Fruit fly (Drosophila melanogaster) whole organism, embryonic: Measurements from ENCODE around the gene Gfat2.

ENCODE experiments used
- Bteb2 ChIP-seq: fragments of 200-800 bp; sonication (Bioruptor generic); optimal IDR thresholded peaks from 2 replicates; lab custom pipeline; 2016; ENCODE audit warnings: missing biosample characterization, missing genetic modification characterization
- CG10274 ChIP-seq: fragments of 200-800 bp; sonication (Bioruptor generic); optimal IDR thresholded peaks from 3 replicates; lab custom pipeline; 2017; ENCODE audit warnings: missing biosample characterization, mild to moderate bottlenecking, missing genetic modification characterization
- CG11093 ChIP-seq: fragments of 200-800 bp; sonication (Bioruptor generic); IDR thresholded peaks from 3 replicates; pipeline ENCODE4 v1.3.6; 2022; ENCODE audit warnings: missing biosample characterization, missing genetic modification characterization
- CG12659 ChIP-seq: fragments of 200-800 bp; sonication (Bioruptor generic); optimal IDR thresholded peaks from 3 replicates; lab custom pipeline; 2017; ENCODE audit warnings: mild to moderate bottlenecking, missing biosample characterization, missing genetic modification reagents, missing genetic modification characterization
- CG12744 ChIP-seq: fragments of 200-800 bp; sonication (Bioruptor generic); optimal IDR thresholded peaks from 2 replicates; lab custom pipeline; 2016; ENCODE audit warnings: missing biosample characterization, missing genetic modification characterization
- CG14710 ChIP-seq: fragments of 200-800 bp; sonication (Bioruptor generic); optimal IDR thresholded peaks from 3 replicates; lab custom pipeline; 2019; ENCODE audit warnings: missing biosample characterization, mild to moderate bottlenecking, missing genetic modification characterization, moderate library complexity
- CG15269 ChIP-seq: fragments of 200-800 bp; sonication (Bioruptor generic); optimal IDR thresholded peaks from 2 replicates; lab custom pipeline; 2018; ENCODE audit warnings: missing biosample characterization, mild to moderate bottlenecking, missing genetic modification characterization, moderate library complexity
- CG15601 ChIP-seq: fragments of 200-800 bp; sonication (Bioruptor generic); optimal IDR thresholded peaks from 3 replicates; lab custom pipeline; 2019; ENCODE audit warnings: missing biosample characterization, mild to moderate bottlenecking, missing genetic modification characterization, moderate library complexity
- CG16863 ChIP-seq: fragments of 200-800 bp; sonication (Bioruptor generic); optimal IDR thresholded peaks from 3 replicates; lab custom pipeline; 2016; ENCODE audit warnings: missing biosample characterization, missing genetic modification characterization
- CG17328 ChIP-seq: fragments of 200-800 bp; sonication (Bioruptor generic); IDR thresholded peaks from 2 replicates; pipeline ENCODE4 v1.3.6; 2022; ENCODE audit warnings: missing biosample characterization, missing genetic modification characterization
- CG3281 ChIP-seq: fragments of 200-800 bp; sonication (Bioruptor generic); optimal IDR thresholded peaks from 3 replicates; lab custom pipeline; 2017; ENCODE audit warnings: missing biosample characterization, mild to moderate bottlenecking, missing genetic modification characterization
- CG33557 ChIP-seq: fragments of 200-800 bp; sonication (Bioruptor generic); optimal IDR thresholded peaks from 2 replicates; lab custom pipeline; 2019; ENCODE audit warnings: missing biosample characterization, mild to moderate bottlenecking, missing genetic modification characterization, moderate library complexity
- CG34422 ChIP-seq: fragments of 200-800 bp; sonication (Bioruptor generic); IDR thresholded peaks from 3 replicates; pipeline ENCODE4 v1.3.6; 2022; ENCODE audit warnings: missing biosample characterization, missing genetic modification characterization
- CG7357 ChIP-seq: fragments of 200-800 bp; sonication (Bioruptor generic); IDR thresholded peaks from 3 replicates; pipeline ENCODE4 v1.3.6; 2022; ENCODE audit warnings: missing biosample characterization, missing genetic modification characterization
- CG8290 ChIP-seq, 3 experiments: fragments of 200-800 bp; sonication (Bioruptor generic); optimal IDR thresholded peaks; 2 replicates each; lab custom pipeline; 2016 to 2019; ENCODE audit warnings: missing biosample characterization in 3 of 3, missing genetic modification characterization in 3 of 3, mild to moderate bottlenecking in 2 of 3, moderate library complexity in 1 of 3
- CG8359 ChIP-seq: fragments of 200-800 bp; sonication (Bioruptor generic); optimal IDR thresholded peaks from 2 replicates; lab custom pipeline; 2017; ENCODE audit warnings: missing biosample characterization, mild to moderate bottlenecking, missing genetic modification characterization, borderline replicate concordance
- CHES-1-like ChIP-seq: fragments of 200-800 bp; sonication (Bioruptor generic); optimal IDR thresholded peaks from 2 replicates; lab custom pipeline; 2016; ENCODE audit warnings: missing biosample characterization, missing genetic modification characterization
- D19B ChIP-seq: fragments of 200-800 bp; sonication (Bioruptor generic); optimal IDR thresholded peaks from 2 replicates; lab custom pipeline; 2017; ENCODE audit warnings: missing biosample characterization, mild to moderate bottlenecking, missing genetic modification characterization
- Eip74EF ChIP-seq, 2 experiments: fragments of 200-800 bp in 1 of 2; fragments of >200 bp in 1 of 2; sonication (Bioruptor generic) in 1 of 2; optimal IDR thresholded peaks; 2 replicates each; lab custom pipeline; 2017 to 2019; ENCODE audit warnings: missing biosample characterization in 2 of 2, missing genetic modification characterization in 2 of 2, mild to moderate bottlenecking in 1 of 2, moderate library complexity in 1 of 2
- Elba2 ChIP-seq: fragments of 200-800 bp; sonication (Bioruptor generic); optimal IDR thresholded peaks from 3 replicates; lab custom pipeline; 2016; ENCODE audit warnings: missing biosample characterization, missing genetic modification characterization
- GATAe ChIP-seq: fragments of 200-800 bp; sonication (Bioruptor generic); conservative IDR thresholded peaks from 2 replicates; pipeline ENCODE4 v1.3.6; 2022; ENCODE audit warnings: missing biosample characterization, missing genetic modification characterization
- Gug ChIP-seq: fragments of 200-800 bp; sonication (Bioruptor generic); IDR thresholded peaks from 4 replicates; pipeline ENCODE4 v1.3.6; 2022; ENCODE audit warnings: missing biosample characterization, missing genetic modification characterization
- HLH3B ChIP-seq: fragments of 200-800 bp; sonication (Bioruptor generic); IDR thresholded peaks from 2 replicates; pipeline ENCODE4 v1.3.6; 2022; ENCODE audit warnings: missing biosample characterization, missing genetic modification characterization
- HLH4C ChIP-seq: fragments of 200-800 bp; sonication (Bioruptor generic); IDR thresholded peaks from 3 replicates; pipeline ENCODE4 v1.3.6; 2022; ENCODE audit warnings: missing biosample characterization, missing genetic modification characterization; ENCODE audit not compliant: partially characterized antibody
- HmgD ChIP-seq: fragments of 200-800 bp; sonication (Bioruptor generic); optimal IDR thresholded peaks from 3 replicates; lab custom pipeline; 2016; ENCODE audit warnings: missing biosample characterization, missing genetic modification characterization
- Hmx ChIP-seq: fragments of 200-800 bp; sonication (Bioruptor generic); optimal IDR thresholded peaks from 2 replicates; lab custom pipeline; 2016; ENCODE audit warnings: missing biosample characterization, missing genetic modification characterization
- Lpt ChIP-seq: fragments of >200 bp; optimal IDR thresholded peaks from 2 replicates; lab custom pipeline; 2018; ENCODE audit warnings: missing biosample characterization, missing genetic modification characterization
- MTF-1 ChIP-seq: fragments of 200-800 bp; sonication (Bioruptor generic); optimal IDR thresholded peaks from 2 replicates; lab custom pipeline; 2018; ENCODE audit warnings: missing biosample characterization, mild to moderate bottlenecking, missing genetic modification characterization, borderline replicate concordance
- NfI ChIP-seq: fragments of 200-800 bp; sonication (Bioruptor generic); optimal IDR thresholded peaks from 3 replicates; lab custom pipeline; 2018; ENCODE audit warnings: missing biosample characterization, mild to moderate bottlenecking, missing genetic modification characterization, moderate library complexity
- ab ChIP-seq: fragments of 200-800 bp; sonication (Bioruptor generic); optimal IDR thresholded peaks from 2 replicates; lab custom pipeline; 2016; ENCODE audit warnings: missing biosample characterization, missing genetic modification characterization
- fu2 ChIP-seq: fragments of 200-800 bp; sonication (Bioruptor generic); optimal IDR thresholded peaks from 2 replicates; lab custom pipeline; 2016; ENCODE audit warnings: missing biosample characterization, missing genetic modification characterization
- gce ChIP-seq: fragments of 200-800 bp; sonication (Bioruptor generic); IDR thresholded peaks from 3 replicates; pipeline ENCODE4 v1.3.6; 2022; ENCODE audit warnings: missing biosample characterization, missing genetic modification characterization
- gt ChIP-seq: fragments of 200-800 bp; sonication (Bioruptor generic); IDR thresholded peaks from 2 replicates; pipeline ENCODE4 v1.3.6; 2022; ENCODE audit warnings: missing biosample characterization, missing genetic modification characterization
- jigr1 ChIP-seq: fragments of 200-800 bp; sonication (Bioruptor generic); IDR thresholded peaks from 3 replicates; pipeline ENCODE4 v1.3.6; 2022; ENCODE audit warnings: missing biosample characterization, missing genetic modification characterization
- lab ChIP-seq: fragments of 200-800 bp; sonication (Bioruptor generic); optimal IDR thresholded peaks from 3 replicates; lab custom pipeline; 2017; ENCODE audit warnings: missing biosample characterization, missing genetic modification characterization, mild to moderate bottlenecking, moderate library complexity, missing genetic modification reagents
- lmd ChIP-seq: fragments of 200-800 bp; sonication (Bioruptor generic); IDR thresholded peaks from 2 replicates; pipeline ENCODE4 v1.3.6; 2022; ENCODE audit warnings: missing biosample characterization, missing genetic modification characterization
- mam ChIP-seq: fragments of 200-800 bp; sonication (Bioruptor generic); optimal IDR thresholded peaks from 3 replicates; lab custom pipeline; 2016; ENCODE audit warnings: missing biosample characterization, missing genetic modification characterization
- nerfin-2 ChIP-seq: fragments of 200-800 bp; sonication (Bioruptor generic); IDR thresholded peaks from 2 replicates; pipeline ENCODE4 v1.3.6; 2022; ENCODE audit warnings: missing biosample characterization, missing genetic modification characterization; ENCODE audit not compliant: partially characterized antibody
- org-1 ChIP-seq: fragments of 200-800 bp; sonication (Bioruptor generic); optimal IDR thresholded peaks from 2 replicates; lab custom pipeline; 2017; ENCODE audit warnings: missing biosample characterization, missing genetic modification characterization
- pnt ChIP-seq: fragments of 200-800 bp; sonication (Bioruptor generic); optimal IDR thresholded peaks from 3 replicates; lab custom pipeline; 2016; ENCODE audit warnings: missing biosample characterization, missing genetic modification characterization
- sc ChIP-seq, 3 experiments: fragments of >200 bp in 2 of 3; fragments of 200-800 bp in 1 of 3; sonication (Bioruptor generic) in 1 of 3; optimal IDR thresholded peaks; 2 replicates in 2 of 3; 3 replicates in 1 of 3; lab custom pipeline; 2017; ENCODE audit warnings: mild to moderate bottlenecking in 1 of 3, missing biosample characterization in 1 of 3, missing genetic modification characterization in 1 of 3, missing genetic modification reagents in 1 of 3
- seq ChIP-seq: fragments of 200-800 bp; sonication (Bioruptor generic); IDR thresholded peaks from 2 replicates; pipeline ENCODE4 v1.3.6; 2022; ENCODE audit warnings: missing biosample characterization, missing genetic modification characterization
- sima ChIP-seq: fragments of 200-800 bp; sonication (Bioruptor generic); optimal IDR thresholded peaks from 2 replicates; lab custom pipeline; 2016; ENCODE audit warnings: missing biosample characterization, missing genetic modification characterization
- tgo ChIP-seq: fragments of 200-800 bp; sonication (Bioruptor generic); IDR thresholded peaks from 3 replicates; pipeline ENCODE4 v1.3.6; 2022; ENCODE audit warnings: missing biosample characterization, missing genetic modification characterization
- tin ChIP-seq: fragments of 200-800 bp; sonication (Bioruptor generic); optimal IDR thresholded peaks from 3 replicates; lab custom pipeline; 2016; ENCODE audit warnings: missing biosample characterization, missing genetic modification characterization
- wdn ChIP-seq: fragments of 200-800 bp; sonication (Bioruptor generic); IDR thresholded peaks from 2 replicates; pipeline ENCODE4 v1.3.6; 2022; ENCODE audit warnings: missing biosample characterization, missing genetic modification characterization
- zen2 ChIP-seq: fragments of 200-800 bp; sonication (Bioruptor generic); IDR thresholded peaks from 3 replicates; pipeline ENCODE4 v1.3.6; 2022; ENCODE audit warnings: missing biosample characterization, missing genetic modification characterization; ENCODE audit not compliant: partially characterized antibody

Gene Gfat2

DNA sequence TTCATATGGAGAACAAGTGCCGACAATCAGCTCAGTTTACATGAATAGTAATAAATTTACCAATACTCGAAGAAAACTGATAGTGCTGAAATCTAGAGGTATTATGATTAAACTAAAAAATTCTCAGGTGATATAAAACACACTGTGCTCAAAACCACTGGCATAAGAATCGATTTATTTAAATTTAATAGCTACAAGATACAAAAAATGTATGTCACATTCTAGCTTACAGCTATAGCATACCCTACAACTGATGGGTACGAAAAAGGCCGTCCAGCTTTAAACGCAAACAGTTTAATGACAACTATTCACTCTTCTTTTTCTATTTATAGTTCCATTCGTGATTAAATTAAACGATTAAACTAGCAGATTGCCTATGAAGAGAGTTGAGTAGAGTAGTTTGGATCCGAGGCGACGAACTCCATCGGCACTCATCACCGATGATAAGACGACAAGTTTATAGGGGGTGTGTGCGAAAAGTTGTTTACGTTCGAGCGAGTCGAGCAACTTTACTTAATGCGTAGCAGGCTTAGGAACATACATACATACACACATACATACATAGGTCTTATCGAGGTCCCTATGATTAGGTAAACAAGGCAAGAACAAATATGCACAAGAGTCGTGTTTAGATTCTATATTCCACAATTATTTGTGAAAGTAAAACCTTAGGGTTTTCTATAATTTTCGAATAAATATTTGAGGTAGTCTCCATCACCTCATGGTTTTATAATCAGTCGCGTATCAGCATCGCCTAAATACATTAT is 10.6 kb downstream of the Gfat2 start (continued):
- peak; percentile 74 for TF ChIP-seq org-1 (GFP tag; lab: Kevin White, UChicago)
- TF ChIP-seq CG17328 (GFP tag; lab: Robert Waterston, UW): peak; percentile 62
- TF ChIP-seq GATAe: peak; percentile 83
- TF ChIP-seq D19B (GFP tag; lab: Kevin White, UChicago): peak; percentile 90
- no peak for TF ChIP-seq HmgD (GFP tag; lab: Kevin White, UChicago)
- TF ChIP-seq seq: peak; percentile 43; the same call in 1 of the 2 replicates
- TF ChIP-seq Hmx (GFP tag; lab: Kevin White, UChicago): peak; percentile 48
- TF ChIP-seq CG33557: peak; percentile 87
- TF ChIP-seq gce (GFP tag; lab: Robert Waterston, UW): peak; percentile 72; the same call in 2 of the 3 replicates
- TF ChIP-seq CG34422 (GFP tag; lab: Robert Waterston, UW): no peak; the same call in 2 of the 3 replicates
- TF ChIP-seq CG8290 (GFP tag; optimal IDR thresholded peaks at IDR 0.05; lab: Kevin White, UChicago): peak; percentile 68
- TF ChIP-seq CG8290 (tag; optimal IDR thresholded peaks at IDR 0.05; lab: Kevin White, UChicago): peak; percentile 74 to 85
- TF ChIP-seq CG10274: peak; percentile 24
- no peak for TF ChIP-seq HLH4C
- peak; percentile 77 for TF ChIP-seq CHES-1-like
- TF ChIP-seq nerfin-2 (GFP tag; lab: Robert Waterston, UW): no peak
- peak; percentile 74 for TF ChIP-seq CG15269
- TF ChIP-seq sc (optimal IDR thresholded peaks at IDR 0.05; lab: Kevin White, UChicago): no peak
- peak; percentile 86 for TF ChIP-seq sc (GFP tag; optimal IDR thresholded peaks at IDR 0.05; lab: Kevin White, UChicago)
- peak in 1 of 2 experiments; percentile 29 for TF ChIP-seq Eip74EF (GFP tag; optimal IDR thresholded peaks at IDR 0.05; lab: Kevin White, UChicago)
- peak; percentile 54; the same call in 2 of the 3 replicates for TF ChIP-seq CG11093 (GFP tag; lab: Robert Waterston, UW)
- TF ChIP-seq CG12659: peak; percentile 69
- TF ChIP-seq mam: peak; percentile 82
- TF ChIP-seq pnt (GFP tag; lab: Kevin White, UChicago): peak; percentile 62
- peak; percentile 75 for TF ChIP-seq CG15601 (tag; lab: Kevin White, UChicago)
- TF ChIP-seq CG14710: peak; percentile 67
- TF ChIP-seq lmd (GFP tag; lab: Robert Waterston, UW): peak; percentile 76
- peak; percentile 83 for TF ChIP-seq CG3281 (GFP tag; lab: Kevin White, UChicago)
- no peak for TF ChIP-seq Lpt (GFP tag; lab: Kevin White, UChicago)
- no peak for TF ChIP-seq zen2 (GFP tag; lab: Robert Waterston, UW)
- peak; percentile 81 for TF ChIP-seq MTF-1
- TF ChIP-seq jigr1 (GFP tag; lab: Robert Waterston, UW): no peak
- peak; percentile 59; the same call in 3 of the 4 replicates for TF ChIP-seq Gug (GFP tag; lab: Robert Waterston, UW)
- peak; percentile 60 for TF ChIP-seq tin
- TF ChIP-seq CG16863: peak; percentile 69
- TF ChIP-seq CG12744: peak; percentile 57
- TF ChIP-seq CG8359: peak; percentile 72
- peak; percentile 30; the same call in 1 of the 3 replicates for TF ChIP-seq CG7357
- TF ChIP-seq HLH3B (GFP tag; lab: Robert Waterston, UW): peak; percentile 61
- TF ChIP-seq tgo (GFP tag; lab: Robert Waterston, UW): peak; percentile 74
- peak; percentile 54 for TF ChIP-seq fu2 (GFP tag; lab: Kevin White, UChicago)
- peak; percentile 76 for TF ChIP-seq NfI (GFP tag; lab: Kevin White, UChicago)
- TF ChIP-seq Bteb2 (GFP tag; lab: Kevin White, UChicago): peak; percentile 68
- peak; percentile 78 for TF ChIP-seq lab (GFP tag; lab: Kevin White, UChicago)
- peak; percentile 51 for TF ChIP-seq sima (GFP tag; lab: Kevin White, UChicago)
- TF ChIP-seq gt (GFP tag; lab: Robert Waterston, UW): 0 out of 2 replicates have a peak, but pooled peaks have one; percentile 9
- TF ChIP-seq wdn: peak; percentile 77
- peak; percentile 37 for TF ChIP-seq ab (GFP tag; lab: Kevin White, UChicago)
- no peak for TF ChIP-seq Elba2 (GFP tag; lab: Kevin White, UChicago)
